Worm (Caenorhabditis elegans) whole organism, mixed stage, embryonic: ENCODE data around the gene T26A8.3.

Source experiments
- M03D4.4 ChIP-seq: sonication (generic microtip); optimal IDR thresholded peaks from 2 replicates; lab custom pipeline; 2017; ENCODE audit warnings: mild to moderate bottlenecking, missing genetic modification characterization, missing compliant biosample characterization
- bed-3 ChIP-seq: fragments of 200-800 bp; sonication (Bioruptor generic); optimal IDR thresholded peaks from 3 replicates; lab custom pipeline; 2018; ENCODE audit warnings: mild to moderate bottlenecking, missing genetic modification characterization, moderate library complexity, missing compliant biosample characterization
- blmp-1 ChIP-seq: fragments of 150-350 bp; optimal IDR thresholded peaks from 2 replicates; lab custom pipeline; 2014; ENCODE audit warnings: missing biosample characterization, missing genetic modification characterization
- ceh-39 ChIP-seq: fragments of 150-350 bp; optimal IDR thresholded peaks from 2 replicates; lab custom pipeline; 2014; ENCODE audit warnings: missing biosample characterization, missing genetic modification characterization
- ceh-43 ChIP-seq: fragments of 200-800 bp; sonication (Bioruptor generic); optimal IDR thresholded peaks from 2 replicates; lab custom pipeline; 2018; ENCODE audit warnings: mild to moderate bottlenecking, missing genetic modification characterization, moderate library complexity, missing compliant biosample characterization
- ceh-83 ChIP-seq: fragments of 200-800 bp; sonication (Bioruptor generic); optimal IDR thresholded peaks from 2 replicates; lab custom pipeline; 2018; ENCODE audit warnings: mild to moderate bottlenecking, missing genetic modification characterization, missing compliant biosample characterization
- ces-1 ChIP-seq: fragments of 150-350 bp; optimal IDR thresholded peaks from 2 replicates; lab custom pipeline; 2014; ENCODE audit warnings: missing biosample characterization, missing genetic modification reagents, missing genetic modification characterization
- cnd-1 ChIP-seq: fragments of 200-800 bp; sonication (Bioruptor generic); optimal IDR thresholded peaks from 2 replicates; lab custom pipeline; 2018; ENCODE audit warnings: mild to moderate bottlenecking, missing genetic modification characterization, missing compliant biosample characterization
- drap-1 ChIP-seq: fragments of 200-800 bp; sonication (Bioruptor generic); optimal IDR thresholded peaks from 3 replicates; lab custom pipeline; 2018; ENCODE audit warnings: mild to moderate bottlenecking, missing genetic modification characterization, missing compliant biosample characterization
- elt-1 ChIP-seq: sonication (generic microtip); optimal IDR thresholded peaks from 2 replicates; lab custom pipeline; 2017; ENCODE audit warnings: missing genetic modification characterization, mild to moderate bottlenecking, missing compliant biosample characterization, antibody characterized with exemption, moderate library complexity, borderline replicate concordance; ENCODE audit not compliant: insufficient read depth
- elt-3 ChIP-seq: fragments of 150-350 bp; optimal IDR thresholded peaks from 2 replicates; lab custom pipeline; 2014; ENCODE audit warnings: missing biosample characterization, missing genetic modification characterization
- flh-1 ChIP-seq: fragments of 200-800 bp; sonication (Bioruptor generic); optimal IDR thresholded peaks from 2 replicates; lab custom pipeline; 2018; ENCODE audit warnings: mild to moderate bottlenecking, missing genetic modification characterization, moderate library complexity, missing compliant biosample characterization
- ham-2 ChIP-seq: fragments of 200-800 bp; sonication (Bioruptor generic); optimal IDR thresholded peaks from 2 replicates; lab custom pipeline; 2018; ENCODE audit warnings: mild to moderate bottlenecking, missing genetic modification characterization, missing compliant biosample characterization
- hlh-1 ChIP-seq: fragments of 150-350 bp; optimal IDR thresholded peaks from 2 replicates; lab custom pipeline; 2014; ENCODE audit warnings: missing biosample characterization, missing genetic modification reagents, missing genetic modification characterization
- lin-13 ChIP-seq: fragments of 150-350 bp; optimal IDR thresholded peaks from 2 replicates; lab custom pipeline; 2014; ENCODE audit warnings: missing biosample characterization, missing genetic modification characterization
- lsy-2 ChIP-seq: fragments of 150-350 bp; optimal IDR thresholded peaks from 2 replicates; lab custom pipeline; 2014; ENCODE audit warnings: missing biosample characterization, missing genetic modification characterization
- mab-5 ChIP-seq: fragments of 150-350 bp; optimal IDR thresholded peaks from 2 replicates; lab custom pipeline; 2014; ENCODE audit warnings: missing biosample characterization, missing genetic modification characterization
- mep-1 ChIP-seq: fragments of 150-350 bp; optimal IDR thresholded peaks from 2 replicates; lab custom pipeline; 2017; ENCODE audit warnings: missing biosample characterization, missing genetic modification reagents, missing genetic modification characterization, inconsistent platforms
- nhr-12 ChIP-seq: fragments of 150-350 bp; optimal IDR thresholded peaks from 2 replicates; lab custom pipeline; 2014; ENCODE audit warnings: missing biosample characterization, missing genetic modification characterization
- nhr-2 ChIP-seq: fragments of 150-350 bp; optimal IDR thresholded peaks from 2 replicates; lab custom pipeline; 2014; ENCODE audit warnings: missing biosample characterization, missing genetic modification characterization
- nhr-237 ChIP-seq: fragments of 150-350 bp; optimal IDR thresholded peaks from 2 replicates; lab custom pipeline; 2014; ENCODE audit warnings: missing biosample characterization, missing genetic modification characterization
- nhr-28 ChIP-seq: fragments of 150-350 bp; optimal IDR thresholded peaks from 2 replicates; lab custom pipeline; 2014; ENCODE audit warnings: missing biosample characterization, missing genetic modification characterization
- nhr-76 ChIP-seq: sonication (generic microtip); optimal IDR thresholded peaks from 2 replicates; lab custom pipeline; 2017; ENCODE audit warnings: missing biosample characterization, missing genetic modification characterization
- pha-4 ChIP-seq: fragments of 150-350 bp; optimal IDR thresholded peaks from 2 replicates; lab custom pipeline; 2018; ENCODE audit warnings: missing biosample characterization, missing genetic modification reagents, missing genetic modification characterization
- sem-2 ChIP-seq: fragments of 200-800 bp; sonication (Bioruptor generic); optimal IDR thresholded peaks from 2 replicates; lab custom pipeline; 2018; ENCODE audit warnings: mild to moderate bottlenecking, missing genetic modification characterization, missing compliant biosample characterization
- snpc-4 ChIP-seq: fragments of 150-350 bp; optimal IDR thresholded peaks from 2 replicates; lab custom pipeline; 2014; ENCODE audit warnings: missing biosample characterization, missing genetic modification characterization
- sptf-1 ChIP-seq: sonication (generic microtip); optimal IDR thresholded peaks from 2 replicates; lab custom pipeline; 2017; ENCODE audit warnings: mild to moderate bottlenecking, missing genetic modification characterization, moderate library complexity, missing compliant biosample characterization
- tbx-8 ChIP-seq: fragments of 200-800 bp; sonication (Bioruptor generic); optimal IDR thresholded peaks from 2 replicates; lab custom pipeline; 2018; ENCODE audit warnings: mild to moderate bottlenecking, missing genetic modification characterization, moderate library complexity, missing compliant biosample characterization
- unc-120 ChIP-seq: sonication (generic microtip); optimal IDR thresholded peaks from 2 replicates; lab custom pipeline; 2017; ENCODE audit warnings: missing genetic modification characterization, missing compliant biosample characterization; ENCODE audit not compliant: poor library complexity, severe bottlenecking
- unc-39 ChIP-seq: fragments of 150-350 bp; optimal IDR thresholded peaks from 2 replicates; lab custom pipeline; 2014; ENCODE audit warnings: missing biosample characterization, missing genetic modification characterization
- unc-62 ChIP-seq: fragments of 150-350 bp; optimal IDR thresholded peaks from 2 replicates; lab custom pipeline; 2014; ENCODE audit warnings: missing biosample characterization, missing genetic modification reagents, missing genetic modification characterization
- zip-8 ChIP-seq: fragments of 150-350 bp; optimal IDR thresholded peaks from 2 replicates; lab custom pipeline; 2014; ENCODE audit warnings: missing biosample characterization, missing genetic modification characterization
- ztf-11 ChIP-seq: fragments of 150-350 bp; optimal IDR thresholded peaks from 2 replicates; lab custom pipeline; 2014; ENCODE audit warnings: missing biosample characterization, missing genetic modification characterization

Gene T26A8.3

DNA sequence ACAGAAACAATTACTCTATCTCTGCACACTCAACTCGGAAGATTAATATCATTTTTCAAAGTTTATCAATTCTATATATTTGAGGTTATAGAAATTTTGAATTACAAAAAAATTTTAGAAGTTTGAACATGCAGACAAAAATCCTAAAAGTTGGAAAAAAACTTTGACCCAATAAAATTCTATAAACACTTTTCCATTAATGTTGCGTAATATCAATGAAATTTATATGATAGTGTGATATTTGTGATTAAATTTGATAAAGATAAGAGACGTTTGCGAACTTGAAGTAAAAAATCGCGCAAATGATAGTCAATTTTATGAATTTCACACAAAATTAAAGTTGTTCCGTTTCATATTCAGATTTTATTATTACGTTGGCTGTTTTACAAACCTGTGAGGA is 27.6 kb upstream of the T26A8.3 start:
- no peak for TF ChIP-seq nhr-28 (tag; lab: Kevin White, UChicago)
- TF ChIP-seq unc-120 (tag; lab: Kevin White, UChicago), result no peak
- TF ChIP-seq sem-2 (GFP tag; lab: Kevin White, UChicago), result no peak
- no peak for TF ChIP-seq sptf-1 (tag; lab: Kevin White, UChicago)
- TF ChIP-seq ceh-43, result no peak
- TF ChIP-seq flh-1 (GFP tag; lab: Kevin White, UChicago), result no peak
- TF ChIP-seq drap-1, result no peak
- TF ChIP-seq M03D4.4 (tag; lab: Kevin White, UChicago), result no peak
- no peak for TF ChIP-seq nhr-12 (tag; lab: Kevin White, UChicago)
- TF ChIP-seq nhr-237 (tag; lab: Kevin White, UChicago), result no peak
- TF ChIP-seq elt-3, result no peak
- TF ChIP-seq bed-3 (GFP tag; lab: Kevin White, UChicago), result no peak
- no peak for TF ChIP-seq ham-2 (GFP tag; lab: Kevin White, UChicago)
- TF ChIP-seq hlh-1 (tag; lab: Kevin White, UChicago), result no peak
- no peak for TF ChIP-seq unc-62 (GFP tag; lab: Kevin White, UChicago)
- TF ChIP-seq ces-1 (GFP tag; lab: Kevin White, UChicago), result no peak
- no peak for TF ChIP-seq lsy-2 (tag; lab: Kevin White, UChicago)
- TF ChIP-seq unc-39 (tag; lab: Kevin White, UChicago), result no peak
- TF ChIP-seq mep-1, result no peak

ce11 chrIV:8453178-8453577 is 26.7 kb upstream of the T26A8.3 start:
- TF ChIP-seq cnd-1 (tag; lab: Kevin White, UChicago) (no peak), ceh-83 (GFP tag; lab: Kevin White, UChicago) (no peak), ztf-11 (no peak), nhr-76 (tag; lab: Kevin White, UChicago) (no peak), flh-1 (GFP tag; lab: Kevin White, UChicago) (no peak), ceh-39 (no peak), zip-8 (tag; lab: Kevin White, UChicago) (no peak), blmp-1 (no peak), snpc-4 (tag; lab: Kevin White, UChicago) (no peak), mab-5 (no peak), pha-4 (no peak), ceh-43 (no peak)

DNA sequence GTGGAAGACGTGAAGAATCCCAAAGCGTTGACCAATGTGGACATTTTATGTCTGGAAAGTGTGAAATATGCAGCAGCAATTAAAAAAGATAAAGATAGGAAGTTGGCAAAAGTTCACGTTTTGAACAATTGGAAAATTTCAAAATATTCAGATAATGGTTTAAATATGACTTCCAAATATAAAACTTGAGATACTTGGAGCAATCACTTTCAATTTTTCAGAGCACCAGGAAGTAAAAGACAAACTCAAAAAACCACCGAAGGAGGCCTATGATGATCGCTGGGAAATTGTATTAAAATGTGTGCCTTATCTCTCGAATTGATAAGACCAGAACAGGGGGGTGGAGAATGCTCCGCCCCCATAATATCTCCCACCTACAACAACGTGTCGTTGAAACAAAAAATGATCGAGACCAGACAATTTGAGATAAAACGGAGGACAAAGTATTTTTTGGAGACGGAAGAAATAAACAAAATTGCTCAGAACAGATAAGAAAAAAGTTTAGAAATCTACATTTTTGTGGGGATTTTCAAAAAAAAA is 25.3 kb upstream of the T26A8.3 start, which contains the start of gene eppl-1:
TSS of gene eppl-1 (minus strand) at position 51 of the 540 bp plus-strand sequence.
- TF ChIP-seq ceh-39 (no peak), unc-39 (tag; lab: Kevin White, UChicago) (no peak), unc-62 (GFP tag; lab: Kevin White, UChicago) (no peak), nhr-12 (tag; lab: Kevin White, UChicago) (no peak), elt-3 (no peak), zip-8 (tag; lab: Kevin White, UChicago) (no peak)

DNA sequence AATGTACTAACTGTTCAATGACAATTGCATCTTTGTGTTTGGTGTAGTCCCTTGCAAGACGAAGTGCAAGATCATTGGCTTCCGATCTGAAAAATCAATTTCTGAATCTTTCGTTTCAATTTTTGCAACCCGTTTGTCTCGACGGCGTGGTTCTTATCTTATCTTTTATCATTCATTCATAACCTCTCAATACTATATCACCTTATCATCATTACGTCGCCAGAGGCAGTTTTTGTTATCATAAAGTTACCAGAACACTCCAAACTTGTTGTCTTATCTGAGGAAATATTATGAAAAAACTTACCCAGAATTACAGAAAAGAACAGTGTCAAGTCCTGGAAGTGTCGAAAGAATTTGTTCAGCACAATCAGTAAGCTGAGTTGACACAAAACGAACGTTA is 24.1 kb upstream of the T26A8.3 start:
- TF ChIP-seq elt-3, result peak; percentile 19
- no peak for TF ChIP-seq ztf-11
- TF ChIP-seq, all 35 proteins: peak for 1

- TF ChIP-seq snpc-4 (tag; lab: Kevin White, UChicago) (no peak), mep-1 (no peak), sptf-1 (tag; lab: Kevin White, UChicago) (no peak), hlh-1 (tag; lab: Kevin White, UChicago) (no peak), lsy-2 (tag; lab: Kevin White, UChicago) (no peak), tbx-8 (GFP tag; lab: Kevin White, UChicago) (no peak), lin-13 (no peak), nhr-2 (tag; lab: Kevin White, UChicago) (no peak), mab-5 (no peak), nhr-12 (tag; lab: Kevin White, UChicago) (no peak), elt-1 (tag; lab: Kevin White, UChicago) (no peak)
These were observed 23.4 kb upstream of the T26A8.3 start for ce11 chrIV:8449869-8450268.
